Fruit fly (Drosophila melanogaster) whole organism, prepupa: ENCODE results near the gene smo.
A peak's percentile ranks its signal among the peaks of the same experiment; 100 is the strongest.

Experiments
- Blimp-1 ChIP-seq: fragments of 200-800 bp; sonication (Bioruptor generic); optimal IDR thresholded peaks from 3 replicates; lab custom pipeline; 2017; ENCODE audit warnings: missing biosample characterization, missing genetic modification characterization, mild to moderate bottlenecking, moderate library complexity, missing genetic modification reagents
- CG10669 ChIP-seq: fragments of 200-800 bp; sonication (Bioruptor generic); optimal IDR thresholded peaks from 3 replicates; lab custom pipeline; 2018; ENCODE audit warnings: missing biosample characterization, mild to moderate bottlenecking, missing genetic modification characterization, moderate library complexity
- CG11762 ChIP-seq: fragments of 200-800 bp; sonication (Bioruptor generic); optimal IDR thresholded peaks from 3 replicates; lab custom pipeline; 2016; ENCODE audit warnings: missing biosample characterization, missing genetic modification characterization; ENCODE audit not compliant: insufficient read depth
- CG15336 ChIP-seq: fragments of 200-800 bp; sonication (Bioruptor generic); IDR thresholded peaks from 2 replicates; pipeline ENCODE4 v1.3.6; 2022; ENCODE audit warnings: missing biosample characterization, missing genetic modification characterization
- CG1621 ChIP-seq: fragments of 200-800 bp; sonication (Bioruptor generic); optimal IDR thresholded peaks from 3 replicates; lab custom pipeline; 2018; ENCODE audit warnings: missing biosample characterization, mild to moderate bottlenecking, missing genetic modification characterization
- CG16779 ChIP-seq: fragments of 200-800 bp; sonication (Bioruptor generic); optimal IDR thresholded peaks from 3 replicates; lab custom pipeline; 2017; ENCODE audit warnings: missing biosample characterization, mild to moderate bottlenecking, missing genetic modification characterization
- CG3032 ChIP-seq: fragments of 200-800 bp; optimal IDR thresholded peaks from 2 replicates; lab custom pipeline; 2019; ENCODE audit warnings: missing biosample characterization, mild to moderate bottlenecking, missing genetic modification characterization, moderate library complexity
- CG32006 ChIP-seq: fragments of 200-800 bp; sonication (Bioruptor generic); optimal IDR thresholded peaks from 3 replicates; lab custom pipeline; 2017; ENCODE audit warnings: missing biosample characterization, mild to moderate bottlenecking, missing genetic modification characterization
- CG34406 ChIP-seq: fragments of 200-800 bp; sonication (Bioruptor generic); optimal IDR thresholded peaks from 3 replicates; lab custom pipeline; 2016; ENCODE audit warnings: missing biosample characterization, missing genetic modification characterization
- CG3919 ChIP-seq: fragments of 200-800 bp; sonication (Bioruptor generic); optimal IDR thresholded peaks from 3 replicates; lab custom pipeline; 2016; ENCODE audit warnings: missing biosample characterization, missing genetic modification characterization
- CG4318 ChIP-seq: fragments of 200-800 bp; sonication (Bioruptor generic); optimal IDR thresholded peaks from 3 replicates; lab custom pipeline; 2017; ENCODE audit warnings: missing biosample characterization, mild to moderate bottlenecking, missing genetic modification characterization
- CG6163 ChIP-seq: fragments of 200-800 bp; sonication (Bioruptor generic); IDR thresholded peaks from 3 replicates; pipeline ENCODE4 v1.3.6; 2022; ENCODE audit warnings: missing biosample characterization, missing genetic modification characterization
- CG6276 ChIP-seq: fragments of 200-800 bp; sonication (Bioruptor generic); optimal IDR thresholded peaks from 2 replicates; lab custom pipeline; 2017; ENCODE audit warnings: missing biosample characterization, mild to moderate bottlenecking, missing genetic modification characterization
- CG6792 ChIP-seq: fragments of 200-800 bp; sonication (Bioruptor generic); optimal IDR thresholded peaks from 3 replicates; lab custom pipeline; 2016; ENCODE audit warnings: missing biosample characterization, missing genetic modification characterization
- CG6808 ChIP-seq: fragments of 200-800 bp; sonication (Bioruptor generic); optimal IDR thresholded peaks from 3 replicates; lab custom pipeline; 2017; ENCODE audit warnings: missing biosample characterization, missing genetic modification characterization, mild to moderate bottlenecking, moderate library complexity, missing genetic modification reagents
- CG7368 ChIP-seq: fragments of 200-800 bp; sonication (Bioruptor generic); optimal IDR thresholded peaks from 3 replicates; lab custom pipeline; 2016; ENCODE audit warnings: missing biosample characterization, missing genetic modification characterization
- CG8119 ChIP-seq: fragments of 200-800 bp; sonication (Bioruptor generic); IDR thresholded peaks from 3 replicates; pipeline ENCODE4 v1.3.6; 2022; ENCODE audit warnings: missing biosample characterization, missing genetic modification characterization
- CG8632 ChIP-seq: fragments of 200-800 bp; sonication (Bioruptor generic); optimal IDR thresholded peaks from 3 replicates; lab custom pipeline; 2016; ENCODE audit warnings: missing biosample characterization, missing genetic modification characterization
- CG9139 ChIP-seq: fragments of 200-800 bp; sonication (Bioruptor generic); optimal IDR thresholded peaks from 3 replicates; lab custom pipeline; 2017; ENCODE audit warnings: missing biosample characterization, mild to moderate bottlenecking, missing genetic modification characterization
- Eip78C ChIP-seq: fragments of 200-800 bp; sonication (Bioruptor generic); peaks from one replicate; lab custom pipeline; 2016; ENCODE audit warnings: missing biosample characterization, missing genetic modification characterization
- Ets21C ChIP-seq: fragments of 200-800 bp; sonication (Bioruptor generic); optimal IDR thresholded peaks from 3 replicates; lab custom pipeline; 2016; ENCODE audit warnings: missing biosample characterization, missing genetic modification characterization
- Gug ChIP-seq: fragments of 200-800 bp; sonication (Bioruptor generic); IDR thresholded peaks from 2 replicates; pipeline ENCODE4 v1.3.6; 2022; ENCODE audit warnings: missing biosample characterization, missing genetic modification characterization
- Hr38 ChIP-seq: sonication (Bioruptor generic); optimal IDR thresholded peaks from 2 replicates; lab custom pipeline; 2016; ENCODE audit warnings: missing biosample characterization, missing genetic modification characterization
- Hr39 ChIP-seq: fragments of 200-800 bp; sonication (Bioruptor generic); optimal IDR thresholded peaks from 2 replicates; lab custom pipeline; 2016; ENCODE audit warnings: missing biosample characterization, missing genetic modification characterization
- Hr4 ChIP-seq: fragments of 200-800 bp; sonication (Bioruptor generic); optimal IDR thresholded peaks from 3 replicates; lab custom pipeline; 2016; ENCODE audit warnings: missing biosample characterization, missing genetic modification characterization
- Lpt ChIP-seq: fragments of 200-800 bp; sonication (Bioruptor generic); optimal IDR thresholded peaks from 3 replicates; lab custom pipeline; 2016; ENCODE audit warnings: missing biosample characterization, missing genetic modification characterization
- Met ChIP-seq: fragments of 200-800 bp; sonication (Bioruptor generic); optimal IDR thresholded peaks from 3 replicates; lab custom pipeline; 2016; ENCODE audit warnings: missing biosample characterization, missing genetic modification characterization
- Smox ChIP-seq: fragments of 200-800 bp; sonication (Bioruptor generic); optimal IDR thresholded peaks from 3 replicates; lab custom pipeline; 2016; ENCODE audit warnings: missing biosample characterization, missing genetic modification characterization
- Sox102F ChIP-seq: fragments of 200-800 bp; sonication (Bioruptor generic); optimal IDR thresholded peaks from 2 replicates; lab custom pipeline; 2016; ENCODE audit warnings: missing biosample characterization, mild to moderate bottlenecking, missing genetic modification characterization
- Sox14 ChIP-seq: fragments of 200-800 bp; sonication (Bioruptor generic); optimal IDR thresholded peaks from 3 replicates; lab custom pipeline; 2016; ENCODE audit warnings: missing biosample characterization, missing genetic modification characterization
- Sox15 ChIP-seq: fragments of 200-800 bp; sonication (Bioruptor generic); optimal IDR thresholded peaks from 3 replicates; lab custom pipeline; 2016; ENCODE audit warnings: missing biosample characterization, missing genetic modification characterization
- acj6 ChIP-seq: fragments of 200-800 bp; sonication (Bioruptor generic); optimal IDR thresholded peaks from 3 replicates; lab custom pipeline; 2016; ENCODE audit warnings: missing biosample characterization, missing genetic modification characterization
- cyc ChIP-seq: fragments of 200-800 bp; sonication (Bioruptor generic); optimal IDR thresholded peaks from 3 replicates; lab custom pipeline; 2016; ENCODE audit warnings: missing biosample characterization, missing genetic modification characterization
- dsx ChIP-seq: fragments of 200-800 bp; optimal IDR thresholded peaks from 3 replicates; lab custom pipeline; 2019; ENCODE audit warnings: missing biosample characterization, mild to moderate bottlenecking, missing genetic modification characterization, moderate library complexity; ENCODE audit not compliant: poor library complexity, severe bottlenecking
- eg ChIP-seq: fragments of 200-800 bp; sonication (Bioruptor generic); IDR thresholded peaks from 3 replicates; pipeline ENCODE4 v1.3.6; 2022; ENCODE audit warnings: missing biosample characterization, missing genetic modification characterization
- esn ChIP-seq: fragments of 200-800 bp; sonication (Bioruptor generic); optimal IDR thresholded peaks from 2 replicates; lab custom pipeline; 2016; ENCODE audit warnings: missing biosample characterization, mild to moderate bottlenecking, missing genetic modification characterization, moderate library complexity
- fkh ChIP-seq: fragments of 200-800 bp; sonication (Bioruptor generic); optimal IDR thresholded peaks from 3 replicates; lab custom pipeline; 2017; ENCODE audit warnings: missing biosample characterization, mild to moderate bottlenecking, missing genetic modification characterization, moderate library complexity
- net ChIP-seq: fragments of 200-800 bp; sonication (Bioruptor generic); optimal IDR thresholded peaks from 3 replicates; lab custom pipeline; 2016; ENCODE audit warnings: missing biosample characterization, missing genetic modification characterization
- pdm3 ChIP-seq: fragments of 200-800 bp; sonication (Bioruptor generic); optimal IDR thresholded peaks from 3 replicates; lab custom pipeline; 2016; ENCODE audit warnings: missing biosample characterization, missing genetic modification characterization
- spab ChIP-seq: fragments of 200-800 bp; sonication (Bioruptor generic); optimal IDR thresholded peaks from 2 replicates; lab custom pipeline; 2017; ENCODE audit warnings: missing biosample characterization, mild to moderate bottlenecking, missing genetic modification characterization, missing genetic modification reagents
- ss ChIP-seq, 2 experiments: fragments of 200-800 bp; sonication (Bioruptor generic); optimal IDR thresholded peaks; 2 replicates in 1 of 2; 3 replicates in 1 of 2; lab custom pipeline; 2017 to 2018; ENCODE audit warnings: mild to moderate bottlenecking in 2 of 2, missing biosample characterization in 2 of 2, missing genetic modification characterization in 2 of 2, moderate library complexity in 1 of 2
- svp ChIP-seq: fragments of 200-800 bp; sonication (Bioruptor generic); peaks from one replicate; lab custom pipeline; 2016; ENCODE audit warnings: missing biosample characterization, missing genetic modification characterization
- topi ChIP-seq: fragments of 200-800 bp; sonication (Bioruptor generic); optimal IDR thresholded peaks from 3 replicates; lab custom pipeline; 2016; ENCODE audit warnings: missing biosample characterization, missing genetic modification characterization
- vri ChIP-seq: fragments of 200-800 bp; sonication (Bioruptor generic); optimal IDR thresholded peaks from 3 replicates; lab custom pipeline; 2016; ENCODE audit warnings: missing biosample characterization, mild to moderate bottlenecking, missing genetic modification characterization

Gene smo

DNA sequence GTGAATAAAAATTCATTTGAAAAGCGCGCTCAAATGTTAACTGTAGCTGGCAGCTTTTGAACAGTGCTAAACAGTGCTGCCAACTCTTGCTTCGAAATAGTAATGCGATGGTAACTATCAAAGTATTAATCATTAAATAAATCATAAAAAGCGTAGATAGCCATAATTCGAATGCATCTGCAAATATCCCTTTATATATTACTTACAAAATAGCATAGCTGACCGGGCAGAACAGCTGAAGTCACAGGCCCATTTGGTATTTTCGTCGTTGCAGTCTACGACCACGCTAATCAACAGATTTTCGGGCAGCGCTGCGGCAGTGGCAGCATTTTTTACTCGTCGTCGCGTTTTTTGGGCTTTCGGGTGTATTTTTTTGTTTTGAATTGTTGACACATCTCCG, 28.3 kb downstream of the smo start, which contains the start of gene Plc21C (continued):
- TF ChIP-seq cyc, result peak; percentile 41
- no peak for TF ChIP-seq CG4318 (GFP tag; lab: Kevin White, UChicago)
- TF ChIP-seq Ets21C, result peak; percentile 47
- no peak for TF ChIP-seq CG15336 (GFP tag; lab: Robert Waterston, UW)
- TF ChIP-seq Sox14 (GFP tag; lab: Kevin White, UChicago), result peak; percentile 67
- TF ChIP-seq CG3032 (tag; lab: Kevin White, UChicago), result peak; percentile 32
- no peak for TF ChIP-seq CG32006 (GFP tag; lab: Kevin White, UChicago)
- no peak for TF ChIP-seq Blimp-1 (GFP tag; lab: Kevin White, UChicago)
- no peak for TF ChIP-seq Lpt (GFP tag; lab: Kevin White, UChicago)
- peak; percentile 91 for TF ChIP-seq CG6808 (GFP tag; lab: Kevin White, UChicago)
- TF ChIP-seq ss (GFP tag; optimal IDR thresholded peaks at IDR 0.05; lab: Kevin White, UChicago), result no peak
- TF ChIP-seq vri, result no peak
- peak; percentile 77 for TF ChIP-seq Eip78C (GFP tag; lab: Kevin White, UChicago)
- peak; percentile 37 for TF ChIP-seq CG3919 (GFP tag; lab: Kevin White, UChicago)
- no peak for TF ChIP-seq CG10669 (GFP tag; lab: Kevin White, UChicago)
- TF ChIP-seq Hr39, result peak; percentile 55
- TF ChIP-seq CG11762, result no peak
- no peak for TF ChIP-seq Gug (GFP tag; lab: Robert Waterston, UW)
- no peak for TF ChIP-seq CG8119 (GFP tag; lab: Robert Waterston, UW)
- no peak for TF ChIP-seq eg (GFP tag; lab: Robert Waterston, UW)
- TF ChIP-seq spab (GFP tag; lab: Kevin White, UChicago), result no peak
- peak; percentile 2 for TF ChIP-seq Sox15 (GFP tag; lab: Kevin White, UChicago)
- TF ChIP-seq acj6 (GFP tag; lab: Kevin White, UChicago), result peak; percentile 39
- no peak for TF ChIP-seq CG7368 (GFP tag; lab: Kevin White, UChicago)
- no peak for TF ChIP-seq net (GFP tag; lab: Kevin White, UChicago)
- no peak for TF ChIP-seq Hr38 (GFP tag; lab: Kevin White, UChicago)
- no peak for TF ChIP-seq CG34406 (GFP tag; lab: Kevin White, UChicago)
- TF ChIP-seq CG1621, result no peak
- no peak for TF ChIP-seq pdm3
- TF ChIP-seq CG6276 (GFP tag; lab: Kevin White, UChicago), result no peak
- peak; percentile 40 for TF ChIP-seq Hr4 (GFP tag; lab: Kevin White, UChicago)

DNA sequence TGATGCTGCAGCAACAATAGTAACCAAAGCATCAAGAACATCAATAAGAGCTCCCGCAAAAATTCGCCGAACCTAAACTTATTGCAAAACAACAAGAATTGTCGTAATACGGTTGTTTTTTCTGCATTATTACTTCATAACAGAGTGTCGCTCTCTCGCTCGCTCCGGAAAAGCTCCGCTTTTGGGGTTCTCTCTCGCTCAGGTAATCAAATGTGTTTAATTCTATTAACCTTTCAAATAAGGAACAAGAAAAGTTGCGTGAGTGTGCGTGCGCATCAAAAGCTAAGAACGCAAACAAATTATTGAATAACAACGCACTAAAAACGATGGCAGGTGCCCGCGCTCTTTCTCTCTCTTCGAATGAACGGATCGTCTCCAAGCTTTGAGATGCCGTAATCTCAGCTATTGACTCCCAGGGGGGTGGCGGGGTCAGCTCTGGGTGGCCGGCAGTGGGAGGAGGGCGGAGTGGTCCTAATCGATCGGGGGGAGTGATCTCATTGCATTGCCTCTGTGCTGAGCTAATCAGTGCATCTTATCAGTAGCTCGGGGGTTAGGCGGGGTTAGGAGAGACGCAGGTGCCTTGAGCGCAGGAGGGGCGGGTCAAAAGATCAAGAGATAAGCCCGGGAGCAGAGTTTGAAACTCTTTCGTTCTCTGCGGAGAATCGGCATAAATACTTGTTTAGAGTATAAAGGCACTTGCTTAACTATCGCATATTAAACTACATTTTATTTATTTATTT, 29.0 kb downstream of the smo start:
- TF ChIP-seq CG34406 (GFP tag; lab: Kevin White, UChicago) (no peak), CG7368 (GFP tag; lab: Kevin White, UChicago) (no peak), CG16779 (no peak), svp (GFP tag; lab: Kevin White, UChicago) (peak; percentile 94), CG8632 (GFP tag; lab: Kevin White, UChicago) (no peak), CG15336 (GFP tag; lab: Robert Waterston, UW) (no peak), Hr4 (GFP tag; lab: Kevin White, UChicago) (no peak), acj6 (GFP tag; lab: Kevin White, UChicago) (no peak), Gug (GFP tag; lab: Robert Waterston, UW) (peak; percentile 8; the same call in 1 of the 2 replicates), fkh (GFP tag; lab: Kevin White, UChicago) (peak; percentile 24), CG6163 (GFP tag; lab: Robert Waterston, UW) (0 out of 3 replicates have a peak, but pooled peaks have one; percentile 12), Sox102F (GFP tag; lab: Kevin White, UChicago) (no peak), esn (no peak), CG10669 (GFP tag; lab: Kevin White, UChicago) (no peak), Met (GFP tag; lab: Kevin White, UChicago) (no peak), CG4318 (GFP tag; lab: Kevin White, UChicago) (no peak), CG9139 (GFP tag; lab: Kevin White, UChicago) (no peak), pdm3 (no peak), topi (GFP tag; lab: Kevin White, UChicago) (no peak), eg (GFP tag; lab: Robert Waterston, UW) (0 out of 3 replicates have a peak, but pooled peaks have one; percentile 8), CG6792 (GFP tag; lab: Kevin White, UChicago) (no peak), dsx (no peak), Smox (GFP tag; lab: Kevin White, UChicago) (no peak), vri (peak; percentile 61), CG6808 (GFP tag; lab: Kevin White, UChicago) (no peak), Lpt (GFP tag; lab: Kevin White, UChicago) (no peak)
- TF ChIP-seq, all 60 proteins: peak for 6
